Worm (Caenorhabditis elegans) whole organism, L2 larva: ENCODE measurements around the gene W10G11.3.

Experiments used
- egl-27 ChIP-seq: sonication (generic microtip); optimal IDR thresholded peaks from 3 replicates; lab custom pipeline; 2017; ENCODE audit warnings: missing biosample characterization, missing genetic modification reagents, missing genetic modification characterization
- nhr-237 ChIP-seq: fragments of 150-350 bp; optimal IDR thresholded peaks from 2 replicates; lab custom pipeline; 2014; ENCODE audit warnings: missing biosample characterization, missing genetic modification characterization
- snpc-4 ChIP-seq: fragments of 150-350 bp; optimal IDR thresholded peaks from 2 replicates; lab custom pipeline; 2014; ENCODE audit warnings: missing biosample characterization, missing genetic modification characterization
- ztf-11 ChIP-seq: sonication (generic microtip); optimal IDR thresholded peaks from 2 replicates; lab custom pipeline; 2017; ENCODE audit warnings: missing biosample characterization, missing genetic modification characterization
- ztf-4 ChIP-seq: fragments of 150-350 bp; optimal IDR thresholded peaks from 2 replicates; lab custom pipeline; 2014; ENCODE audit warnings: missing biosample characterization, missing genetic modification characterization

DNA sequence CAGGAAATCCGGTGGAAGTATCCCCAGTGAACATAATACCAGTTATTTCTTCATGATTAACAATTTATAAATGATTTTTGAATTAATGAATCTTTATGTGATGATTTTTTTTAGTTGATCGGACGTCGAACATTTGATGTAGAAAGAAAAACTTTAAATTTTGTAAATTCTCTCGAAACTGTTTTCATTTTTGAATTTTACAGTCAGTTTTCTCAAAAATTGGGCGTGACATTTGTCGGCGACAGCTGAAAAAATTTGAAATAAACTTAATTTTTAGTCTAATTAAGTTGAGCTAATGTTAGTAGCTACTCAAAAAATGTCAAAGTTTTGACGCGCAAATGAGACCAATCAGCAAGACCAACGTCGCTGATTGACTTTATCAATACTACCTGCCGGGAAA lies 21.1 kb upstream of the W10G11.3 start, which contains the start of gene srh-60:
- TF ChIP-seq snpc-4 (tag; lab: Kevin White, UChicago) (no peak), nhr-237 (tag; lab: Kevin White, UChicago) (no peak), egl-27 (tag; lab: Kevin White, UChicago) (no peak), ztf-4 (tag; lab: Kevin White, UChicago) (no peak), ztf-11 (tag; lab: Kevin White, UChicago) (no peak)
